Worm (Caenorhabditis elegans): ENCODE data around the gene gln-6.

DNA sequence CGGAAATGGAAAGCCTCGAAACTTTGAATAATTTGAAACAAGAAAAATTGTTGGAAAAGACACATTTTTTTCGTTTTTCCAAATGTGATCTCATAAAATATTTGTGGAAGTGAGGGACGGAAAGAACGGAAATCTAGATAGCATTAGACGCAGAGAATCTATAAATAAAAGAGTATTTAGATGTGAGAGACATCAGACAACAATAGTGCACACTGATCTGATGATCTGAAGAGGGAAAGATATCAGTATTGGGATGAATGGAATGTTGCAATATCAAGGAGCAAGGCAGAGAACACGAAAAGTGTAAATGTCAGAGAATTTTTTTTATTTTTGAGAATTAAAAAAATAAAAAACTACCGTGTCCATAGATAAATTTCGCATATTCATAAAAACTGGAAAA, 5.8 kb downstream of the gln-6 start:
- TF ChIP-seq ztf-29 (GFP tag; IDR thresholded peaks at IDR 0.05): no peak
- TF ChIP-seq med-1 (GFP tag; optimal IDR thresholded peaks at IDR 0.05; ENCODE audit: insufficient read depth): no peak
- no peak for TF ChIP-seq flt-1 (GFP tag; IDR thresholded peaks at IDR 0.05)
- no peak for TF ChIP-seq cog-1 (tag; optimal IDR thresholded peaks at IDR 0.05)
